Worm (Caenorhabditis elegans): ENCODE measurements around the gene C14B9.10.

DNA sequence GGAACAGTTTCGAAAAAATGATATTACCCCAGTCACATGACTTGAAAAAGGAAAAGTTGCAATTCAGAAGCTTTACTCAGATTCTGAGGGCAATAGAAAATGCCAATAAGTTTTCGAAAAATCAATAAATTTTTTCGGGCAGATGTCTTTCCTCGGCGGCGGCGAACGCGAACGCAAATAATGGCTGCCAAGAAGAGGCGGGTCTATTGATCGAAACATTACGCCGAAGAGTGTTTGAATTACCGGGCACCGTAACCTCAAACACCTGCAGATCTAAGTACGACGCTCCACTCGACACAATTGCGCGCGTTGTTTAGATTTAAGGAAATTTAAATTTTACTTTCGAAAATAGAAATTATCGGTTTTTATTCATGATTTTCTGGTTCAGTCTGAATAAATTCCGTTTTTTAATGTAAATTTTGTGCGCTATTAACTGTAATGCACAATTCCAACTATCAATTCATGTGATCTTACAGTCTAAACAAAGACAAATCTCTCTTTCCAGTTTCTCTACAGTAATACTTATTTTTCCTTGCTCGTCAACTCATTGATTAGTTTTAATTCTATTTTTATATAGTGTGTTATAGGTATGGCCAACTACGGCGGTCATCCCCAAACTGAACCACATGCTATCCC is 33.3 kb downstream of the C14B9.10 start, which contains the start of gene prp-8:
- TF ChIP-seq lsy-2 (tag; optimal IDR thresholded peaks at IDR 0.05), result peak; percentile 99
- no peak for TF ChIP-seq sptf-1 (tag; optimal IDR thresholded peaks at IDR 0.05)
- TF ChIP-seq snpc-4 (tag; optimal IDR thresholded peaks at IDR 0.05), result no peak
- no peak for TF ChIP-seq ets-5 (GFP tag; IDR thresholded peaks at IDR 0.05)

Measured in whole organism, L1 larva.